Worm (Caenorhabditis elegans): Measurements from ENCODE around the gene F57A8.7.

F57A8.7 gene

ce11 chrV:10031384-10032171 lies 44.0 kb upstream of the F57A8.7 start (continued):
- no peak for TF ChIP-seq snpc-4 (GFP tag; optimal IDR thresholded peaks at IDR 0.05)
- TF ChIP-seq snpc-4 (tag; optimal IDR thresholded peaks at IDR 0.05), result peak in 1 of 4 experiments; percentile 34
- TF ChIP-seq hrde-1 (tag; optimal IDR thresholded peaks at IDR 0.05; ENCODE audit: borderline replicate concordance), result no peak
- peak; percentile 41 for TF ChIP-seq lin-40 (tag; optimal IDR thresholded peaks at IDR 0.05)
- no peak for TF ChIP-seq egrh-3 (GFP tag; IDR thresholded peaks at IDR 0.05)
- TF ChIP-seq die-1 (tag; optimal IDR thresholded peaks at IDR 0.05), result no peak
- TF ChIP-seq ztf-3 (GFP tag; optimal IDR thresholded peaks at IDR 0.05), result no peak
- no peak for TF ChIP-seq tbx-9 (tag; optimal IDR thresholded peaks at IDR 0.05; ENCODE audit: borderline replicate concordance)
- TF ChIP-seq ets-4 (GFP tag; optimal IDR thresholded peaks at IDR 0.05), result no peak
- no peak for TF ChIP-seq F55B11.4 (tag; optimal IDR thresholded peaks at IDR 0.05; ENCODE audit: borderline replicate concordance, insufficient read depth)
- no peak for TF ChIP-seq Y53F4B.3 (GFP tag; IDR thresholded peaks at IDR 0.05)
- no peak for TF ChIP-seq atf-7 (tag; optimal IDR thresholded peaks at IDR 0.05)
- no peak for TF ChIP-seq zim-3 (tag; optimal IDR thresholded peaks at IDR 0.05)
- no peak for TF ChIP-seq B0019.2 (GFP tag; conservative IDR thresholded peaks at IDR 0.05)
- TF ChIP-seq athp-1 (tag; optimal IDR thresholded peaks at IDR 0.05), result no peak
- no peak for TF ChIP-seq snpc-3.4 (tag; optimal IDR thresholded peaks at IDR 0.05)
- no peak for TF ChIP-seq F22D6.2 (tag; optimal IDR thresholded peaks at IDR 0.05)
- peak; percentile 60; the same call in 1 of the 2 replicates for TF ChIP-seq madf-6 (GFP tag; IDR thresholded peaks at IDR 0.05)
- TF ChIP-seq rec-8 (tag; optimal IDR thresholded peaks at IDR 0.05), result no peak
- no peak for TF ChIP-seq aptf-3 (GFP tag; IDR thresholded peaks at IDR 0.05)
- TF ChIP-seq mes-4 (tag; optimal IDR thresholded peaks at IDR 0.05), result no peak
- TF ChIP-seq madf-3 (GFP tag; IDR thresholded peaks at IDR 0.05), result no peak
- TF ChIP-seq hmg-1.2 (GFP tag; IDR thresholded peaks at IDR 0.05), result no peak
- no peak for TF ChIP-seq cebp-2 (GFP tag; IDR thresholded peaks at IDR 0.05)
- TF ChIP-seq attf-6 (GFP tag; IDR thresholded peaks at IDR 0.05), result no peak
- TF ChIP-seq tbp1 (GFP tag; optimal IDR thresholded peaks at IDR 0.05), result no peak
- TF ChIP-seq gei-17 (GFP tag; optimal IDR thresholded peaks at IDR 0.05), result no peak
- no peak for TF ChIP-seq Y56A3A.18 (GFP tag; IDR thresholded peaks at IDR 0.05)
- TF ChIP-seq D2030.7 (GFP tag; IDR thresholded peaks at IDR 0.05), result no peak
- TF ChIP-seq egl-18 (GFP tag; IDR thresholded peaks at IDR 0.05), result no peak
- no peak for TF ChIP-seq nfyb-1 (GFP tag; IDR thresholded peaks at IDR 0.05)
- TF ChIP-seq C06A6.2 (GFP tag; conservative IDR thresholded peaks at IDR 0.05), result no peak
- TF ChIP-seq attf-5 (GFP tag; optimal IDR thresholded peaks at IDR 0.05), result peak; percentile 17
- TF ChIP-seq aptf-2 (GFP tag; conservative IDR thresholded peaks at IDR 0.05), result no peak
- TF ChIP-seq ceh-27 (GFP tag; optimal IDR thresholded peaks at IDR 0.05), result no peak
- no peak for TF ChIP-seq F10E7.11 (tag; optimal IDR thresholded peaks at IDR 0.05)
- TF ChIP-seq hlh-12 (tag; optimal IDR thresholded peaks at IDR 0.05), result no peak
- no peak for TF ChIP-seq T26A5.8 (tag; optimal IDR thresholded peaks at IDR 0.05)
- TF ChIP-seq ztf-22 (GFP tag; optimal IDR thresholded peaks at IDR 0.05), result no peak
- no peak for TF ChIP-seq sea-2 (GFP tag; IDR thresholded peaks at IDR 0.05)
- no peak for TF ChIP-seq bed-2 (GFP tag; IDR thresholded peaks at IDR 0.05)
- no peak for TF ChIP-seq snpc-1.3 (tag; optimal IDR thresholded peaks at IDR 0.05; ENCODE audit: insufficient read depth)
- no peak for TF ChIP-seq dpff-1 (tag; optimal IDR thresholded peaks at IDR 0.05)
- peak; percentile 79 for TF ChIP-seq nhr-80 (tag; optimal IDR thresholded peaks at IDR 0.05)
- no peak for TF ChIP-seq ZK185.1 (tag; optimal IDR thresholded peaks at IDR 0.05; ENCODE audit: poor library complexity, severe bottlenecking)
- TF ChIP-seq lsy-27 (tag; optimal IDR thresholded peaks at IDR 0.05; ENCODE audit: borderline replicate concordance, insufficient read depth), result no peak
- TF ChIP-seq F33H1.4 (GFP tag; IDR thresholded peaks at IDR 0.05), result no peak
